Worm (Caenorhabditis elegans) whole organism, mixed stage, embryonic: ENCODE data around the gene nhr-45.

ENCODE experiments used
- blmp-1 ChIP-seq: fragments of 150-350 bp; optimal IDR thresholded peaks from 2 replicates; lab custom pipeline; 2014; ENCODE audit warnings: missing biosample characterization, missing genetic modification characterization
- ceh-39 ChIP-seq: fragments of 150-350 bp; optimal IDR thresholded peaks from 2 replicates; lab custom pipeline; 2014; ENCODE audit warnings: missing biosample characterization, missing genetic modification characterization
- ceh-43 ChIP-seq: fragments of 200-800 bp; sonication (Bioruptor generic); optimal IDR thresholded peaks from 2 replicates; lab custom pipeline; 2018; ENCODE audit warnings: mild to moderate bottlenecking, missing genetic modification characterization, moderate library complexity, missing compliant biosample characterization
- ceh-83 ChIP-seq: fragments of 200-800 bp; sonication (Bioruptor generic); optimal IDR thresholded peaks from 2 replicates; lab custom pipeline; 2018; ENCODE audit warnings: mild to moderate bottlenecking, missing genetic modification characterization, missing compliant biosample characterization
- ces-1 ChIP-seq: fragments of 150-350 bp; optimal IDR thresholded peaks from 2 replicates; lab custom pipeline; 2014; ENCODE audit warnings: missing biosample characterization, missing genetic modification reagents, missing genetic modification characterization
- cnd-1 ChIP-seq: fragments of 200-800 bp; sonication (Bioruptor generic); optimal IDR thresholded peaks from 2 replicates; lab custom pipeline; 2018; ENCODE audit warnings: mild to moderate bottlenecking, missing genetic modification characterization, missing compliant biosample characterization
- drap-1 ChIP-seq: fragments of 200-800 bp; sonication (Bioruptor generic); optimal IDR thresholded peaks from 3 replicates; lab custom pipeline; 2018; ENCODE audit warnings: mild to moderate bottlenecking, missing genetic modification characterization, missing compliant biosample characterization
- elt-1 ChIP-seq: sonication (generic microtip); optimal IDR thresholded peaks from 2 replicates; lab custom pipeline; 2017; ENCODE audit warnings: missing genetic modification characterization, mild to moderate bottlenecking, missing compliant biosample characterization, antibody characterized with exemption, moderate library complexity, borderline replicate concordance; ENCODE audit not compliant: insufficient read depth
- elt-3 ChIP-seq: fragments of 150-350 bp; optimal IDR thresholded peaks from 2 replicates; lab custom pipeline; 2014; ENCODE audit warnings: missing biosample characterization, missing genetic modification characterization
- flh-1 ChIP-seq: fragments of 200-800 bp; sonication (Bioruptor generic); optimal IDR thresholded peaks from 2 replicates; lab custom pipeline; 2018; ENCODE audit warnings: mild to moderate bottlenecking, missing genetic modification characterization, moderate library complexity, missing compliant biosample characterization
- ham-2 ChIP-seq: fragments of 200-800 bp; sonication (Bioruptor generic); optimal IDR thresholded peaks from 2 replicates; lab custom pipeline; 2018; ENCODE audit warnings: mild to moderate bottlenecking, missing genetic modification characterization, missing compliant biosample characterization
- hlh-1 ChIP-seq: fragments of 150-350 bp; optimal IDR thresholded peaks from 2 replicates; lab custom pipeline; 2014; ENCODE audit warnings: missing biosample characterization, missing genetic modification reagents, missing genetic modification characterization
- lin-13 ChIP-seq: fragments of 150-350 bp; optimal IDR thresholded peaks from 2 replicates; lab custom pipeline; 2014; ENCODE audit warnings: missing biosample characterization, missing genetic modification characterization
- lin-32 ChIP-seq: fragments of 200-800 bp; sonication (Bioruptor generic); optimal IDR thresholded peaks from 2 replicates; lab custom pipeline; 2018; ENCODE audit warnings: mild to moderate bottlenecking, missing genetic modification characterization, missing compliant biosample characterization
- lsy-2 ChIP-seq: fragments of 150-350 bp; optimal IDR thresholded peaks from 2 replicates; lab custom pipeline; 2014; ENCODE audit warnings: missing biosample characterization, missing genetic modification characterization
- mab-5 ChIP-seq: fragments of 150-350 bp; optimal IDR thresholded peaks from 2 replicates; lab custom pipeline; 2014; ENCODE audit warnings: missing biosample characterization, missing genetic modification characterization
- mep-1 ChIP-seq: fragments of 150-350 bp; optimal IDR thresholded peaks from 2 replicates; lab custom pipeline; 2017; ENCODE audit warnings: missing biosample characterization, missing genetic modification reagents, missing genetic modification characterization, inconsistent platforms
- mls-2 ChIP-seq: sonication (generic microtip); optimal IDR thresholded peaks from 2 replicates; lab custom pipeline; 2016; ENCODE audit warnings: mild to moderate bottlenecking, missing genetic modification characterization, moderate library complexity, missing compliant biosample characterization
- nhr-12 ChIP-seq: fragments of 150-350 bp; optimal IDR thresholded peaks from 2 replicates; lab custom pipeline; 2014; ENCODE audit warnings: missing biosample characterization, missing genetic modification characterization
- nhr-2 ChIP-seq: fragments of 150-350 bp; optimal IDR thresholded peaks from 2 replicates; lab custom pipeline; 2014; ENCODE audit warnings: missing biosample characterization, missing genetic modification characterization
- nhr-28 ChIP-seq: fragments of 150-350 bp; optimal IDR thresholded peaks from 2 replicates; lab custom pipeline; 2014; ENCODE audit warnings: missing biosample characterization, missing genetic modification characterization
- pha-4 ChIP-seq: fragments of 150-350 bp; optimal IDR thresholded peaks from 2 replicates; lab custom pipeline; 2018; ENCODE audit warnings: missing biosample characterization, missing genetic modification reagents, missing genetic modification characterization
- sem-2 ChIP-seq: fragments of 200-800 bp; sonication (Bioruptor generic); optimal IDR thresholded peaks from 2 replicates; lab custom pipeline; 2018; ENCODE audit warnings: mild to moderate bottlenecking, missing genetic modification characterization, missing compliant biosample characterization
- snpc-4 ChIP-seq: fragments of 150-350 bp; optimal IDR thresholded peaks from 2 replicates; lab custom pipeline; 2014; ENCODE audit warnings: missing biosample characterization, missing genetic modification characterization
- sptf-1 ChIP-seq: sonication (generic microtip); optimal IDR thresholded peaks from 2 replicates; lab custom pipeline; 2017; ENCODE audit warnings: mild to moderate bottlenecking, missing genetic modification characterization, moderate library complexity, missing compliant biosample characterization
- unc-120 ChIP-seq: sonication (generic microtip); optimal IDR thresholded peaks from 2 replicates; lab custom pipeline; 2017; ENCODE audit warnings: missing genetic modification characterization, missing compliant biosample characterization; ENCODE audit not compliant: poor library complexity, severe bottlenecking
- unc-39 ChIP-seq: fragments of 150-350 bp; optimal IDR thresholded peaks from 2 replicates; lab custom pipeline; 2014; ENCODE audit warnings: missing biosample characterization, missing genetic modification characterization
- unc-62 ChIP-seq: fragments of 150-350 bp; optimal IDR thresholded peaks from 2 replicates; lab custom pipeline; 2014; ENCODE audit warnings: missing biosample characterization, missing genetic modification reagents, missing genetic modification characterization
- zip-8 ChIP-seq: fragments of 150-350 bp; optimal IDR thresholded peaks from 2 replicates; lab custom pipeline; 2014; ENCODE audit warnings: missing biosample characterization, missing genetic modification characterization
- ztf-11 ChIP-seq: fragments of 150-350 bp; optimal IDR thresholded peaks from 2 replicates; lab custom pipeline; 2014; ENCODE audit warnings: missing biosample characterization, missing genetic modification characterization

Gene nhr-45

DNA sequence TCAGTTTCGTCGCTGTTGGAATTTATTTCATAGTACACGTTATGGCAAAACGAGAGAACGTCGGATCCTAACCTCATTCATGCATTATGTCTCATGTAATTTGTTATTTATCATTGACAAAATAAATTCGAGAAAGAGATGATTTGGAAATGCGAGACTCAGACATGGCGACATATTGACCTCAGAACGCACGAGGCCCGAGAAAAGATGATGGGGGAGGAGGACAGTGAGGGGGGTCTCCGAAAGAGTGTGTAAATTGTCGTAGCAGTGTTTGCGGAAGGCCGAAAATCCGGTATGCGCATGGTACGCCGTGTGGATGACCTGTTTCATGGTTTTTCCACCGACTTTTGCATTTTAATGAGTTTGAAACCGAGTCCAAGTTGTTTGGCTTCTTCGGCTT lies 24.5 kb downstream of the nhr-45 start (continued):
- TF ChIP-seq ceh-39 (tag; lab: Kevin White, UChicago) = no peak
- TF ChIP-seq blmp-1 (tag; lab: Kevin White, UChicago) = no peak
- TF ChIP-seq hlh-1 (tag; lab: Kevin White, UChicago) = no peak
- TF ChIP-seq unc-62 (GFP tag; lab: Kevin White, UChicago) = peak; percentile 60

DNA sequence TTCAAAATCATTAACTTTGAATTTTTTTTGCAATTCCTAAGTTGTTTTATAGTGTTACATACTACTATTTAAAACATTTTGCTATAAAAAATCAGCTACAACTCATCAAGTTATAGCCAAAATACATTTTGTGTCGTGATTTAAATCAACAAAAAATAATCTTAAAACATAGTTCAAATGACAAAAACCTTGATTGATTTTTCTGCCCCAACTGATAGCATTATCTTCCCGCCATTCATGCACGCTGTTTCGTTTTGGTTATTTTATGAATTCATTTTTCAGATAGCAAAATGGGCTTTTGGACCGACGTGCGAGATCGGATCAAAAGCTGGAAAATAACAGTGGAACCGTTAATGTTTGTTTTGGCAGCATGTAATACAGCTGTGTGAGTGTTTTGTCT lies 28.0 kb downstream of the nhr-45 start, which contains the start of gene slcr-46.1:
slcr-46.1 (plus strand) TSS at position 274 of the 400 bp plus-strand sequence.
- no peak for TF ChIP-seq pha-4 (tag; lab: Kevin White, UChicago)
- TF ChIP-seq ces-1 (GFP tag; lab: Kevin White, UChicago) = no peak
- no peak for TF ChIP-seq sptf-1 (tag; lab: Kevin White, UChicago)
- no peak for TF ChIP-seq ztf-11
- no peak for TF ChIP-seq mls-2 (tag; lab: Kevin White, UChicago)
- no peak for TF ChIP-seq ceh-83 (GFP tag; lab: Kevin White, UChicago)
- TF ChIP-seq cnd-1 (tag; lab: Kevin White, UChicago) = no peak
- TF ChIP-seq elt-1 = no peak
- no peak for TF ChIP-seq flh-1 (GFP tag; lab: Kevin White, UChicago)
- no peak for TF ChIP-seq unc-62 (GFP tag; lab: Kevin White, UChicago)
- TF ChIP-seq hlh-1 (tag; lab: Kevin White, UChicago) = no peak
- no peak for TF ChIP-seq nhr-12 (tag; lab: Kevin White, UChicago)
- TF ChIP-seq snpc-4 (tag; lab: Kevin White, UChicago) = no peak
- no peak for TF ChIP-seq lin-13
- no peak for TF ChIP-seq elt-3 (tag; lab: Kevin White, UChicago)
- no peak for TF ChIP-seq blmp-1 (tag; lab: Kevin White, UChicago)
- no peak for TF ChIP-seq unc-39 (tag; lab: Kevin White, UChicago)
- TF ChIP-seq mab-5 (tag; lab: Kevin White, UChicago) = no peak
- TF ChIP-seq sem-2 (GFP tag; lab: Kevin White, UChicago) = no peak
- no peak for TF ChIP-seq unc-120 (tag; lab: Kevin White, UChicago)
- TF ChIP-seq, all 35 proteins: peak for 0

DNA sequence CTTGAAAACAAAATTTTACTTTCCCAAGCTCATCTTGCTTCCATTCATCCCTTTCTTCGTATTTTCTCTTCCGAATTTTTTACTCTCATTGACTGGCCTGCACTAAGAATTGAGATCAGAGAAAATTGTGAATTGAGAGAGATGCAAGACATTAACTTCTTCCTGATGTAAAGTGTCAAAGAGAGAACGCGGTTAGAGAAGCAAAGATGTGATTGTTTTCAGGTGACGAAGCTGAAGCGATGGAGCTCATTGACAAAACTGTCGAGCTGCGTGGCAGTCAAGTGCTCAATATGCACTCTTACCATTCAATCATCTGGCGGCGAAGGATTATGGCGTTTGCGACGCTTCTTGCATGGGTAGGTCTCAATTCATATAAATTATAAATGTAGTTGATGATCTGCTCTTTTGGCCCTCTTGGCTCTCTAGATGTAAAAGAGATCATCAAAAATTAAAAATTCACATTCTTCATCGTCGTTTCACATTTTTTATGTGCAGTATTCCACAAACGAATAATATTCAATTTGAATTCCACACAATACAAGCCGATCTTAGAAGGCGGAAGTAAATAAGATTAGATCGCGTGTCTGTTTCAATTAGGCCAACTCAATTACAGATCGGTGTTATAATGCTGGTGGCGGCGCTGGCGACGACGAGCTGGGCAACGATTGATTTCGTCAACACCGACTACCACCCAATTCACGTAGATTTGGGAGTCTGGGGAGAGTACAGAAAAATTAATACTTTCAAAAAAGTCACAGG lies 31.1 kb downstream of the nhr-45 start:
- peak; percentile 94 for TF ChIP-seq ces-1 (GFP tag; lab: Kevin White, UChicago)
- no peak for TF ChIP-seq nhr-12 (tag; lab: Kevin White, UChicago)
- TF ChIP-seq hlh-1 (tag; lab: Kevin White, UChicago) = peak; percentile 38
- TF ChIP-seq mab-5 (tag; lab: Kevin White, UChicago) = no peak
- peak; percentile 45 for TF ChIP-seq unc-62 (GFP tag; lab: Kevin White, UChicago)
- no peak for TF ChIP-seq flh-1 (GFP tag; lab: Kevin White, UChicago)
- TF ChIP-seq unc-39 (tag; lab: Kevin White, UChicago) = no peak

DNA sequence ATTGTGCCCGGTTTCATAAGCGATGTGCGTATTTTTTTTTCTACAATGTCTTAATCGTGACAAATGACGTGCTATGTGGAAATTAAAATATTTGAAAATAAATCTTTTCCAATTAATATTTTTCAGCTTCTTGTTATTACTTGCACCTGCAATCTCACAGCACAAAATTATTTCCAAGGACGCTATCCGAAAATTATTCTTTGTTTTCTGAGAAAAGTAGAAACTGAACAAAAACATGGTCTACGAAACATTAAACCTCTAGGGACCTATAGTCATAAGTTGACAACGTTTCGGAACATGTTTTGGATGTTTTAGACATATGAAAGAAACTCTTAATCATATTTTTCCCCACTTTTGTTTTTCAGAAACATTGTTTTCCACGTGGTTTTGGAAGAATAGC lies 31.8 kb downstream of the nhr-45 start:
- no peak for TF ChIP-seq mep-1 (tag; lab: Kevin White, UChicago)
- no peak for TF ChIP-seq lin-13
- no peak for TF ChIP-seq drap-1
- TF ChIP-seq unc-62 (GFP tag; lab: Kevin White, UChicago) = no peak
- no peak for TF ChIP-seq nhr-2 (tag; lab: Kevin White, UChicago)
- no peak for TF ChIP-seq mab-5 (tag; lab: Kevin White, UChicago)
- no peak for TF ChIP-seq ztf-11
- TF ChIP-seq mls-2 (tag; lab: Kevin White, UChicago) = no peak
- no peak for TF ChIP-seq unc-120 (tag; lab: Kevin White, UChicago)
- no peak for TF ChIP-seq ceh-43 (GFP tag; lab: Kevin White, UChicago)
- TF ChIP-seq nhr-12 (tag; lab: Kevin White, UChicago) = no peak
- TF ChIP-seq lin-32 (GFP tag; lab: Kevin White, UChicago) = no peak
- TF ChIP-seq ceh-39 (tag; lab: Kevin White, UChicago) = no peak
- TF ChIP-seq blmp-1 (tag; lab: Kevin White, UChicago) = no peak
- no peak for TF ChIP-seq sptf-1 (tag; lab: Kevin White, UChicago)
- no peak for TF ChIP-seq ham-2
- no peak for TF ChIP-seq zip-8

DNA sequence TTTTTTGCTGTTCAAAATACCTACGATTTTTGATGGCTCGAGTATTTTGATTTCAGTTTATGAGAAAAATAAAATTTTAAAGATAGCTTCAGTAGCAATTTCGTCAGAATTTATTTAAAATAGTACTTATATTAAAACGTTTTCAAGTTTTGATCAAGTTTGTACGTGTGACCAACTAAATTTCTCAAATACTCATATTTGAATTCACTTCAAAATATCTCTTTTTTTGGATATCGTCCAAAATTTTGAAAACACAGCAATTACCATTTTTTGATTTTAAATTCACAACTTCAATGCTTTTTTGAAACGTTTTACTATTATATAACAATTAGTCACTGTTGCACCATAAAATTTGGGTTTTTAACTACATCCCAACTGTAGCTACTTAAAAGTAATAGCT lies 33.2 kb downstream of the nhr-45 start:
- no peak for TF ChIP-seq unc-120 (tag; lab: Kevin White, UChicago)
- no peak for TF ChIP-seq lsy-2 (tag; lab: Kevin White, UChicago)
- no peak for TF ChIP-seq nhr-12 (tag; lab: Kevin White, UChicago)
- no peak for TF ChIP-seq ham-2
- TF ChIP-seq snpc-4 (tag; lab: Kevin White, UChicago) = no peak
- no peak for TF ChIP-seq ceh-43 (GFP tag; lab: Kevin White, UChicago)
- TF ChIP-seq nhr-28 (tag; lab: Kevin White, UChicago) = no peak
- TF ChIP-seq sem-2 (GFP tag; lab: Kevin White, UChicago) = no peak
- TF ChIP-seq ces-1 (GFP tag; lab: Kevin White, UChicago) = no peak
- TF ChIP-seq cnd-1 (tag; lab: Kevin White, UChicago) = no peak
